Worm (Caenorhabditis elegans) whole organism, early embryonic: ENCODE results near the gene Y32H12A.8.

Experiments used
- B0310.2 ChIP-seq: sonication (generic microtip); optimal IDR thresholded peaks from 2 replicates; lab custom pipeline; 2016; ENCODE audit warnings: mild to moderate bottlenecking, missing genetic modification characterization, missing compliant biosample characterization
- F13C5.2 ChIP-seq: sonication (generic microtip); optimal IDR thresholded peaks from 2 replicates; lab custom pipeline; 2017; ENCODE audit warnings: mild to moderate bottlenecking, missing genetic modification characterization, inconsistent platforms, missing compliant biosample characterization
- aly-1 ChIP-seq: sonication (generic microtip); optimal IDR thresholded peaks from 2 replicates; lab custom pipeline; 2016; ENCODE audit warnings: missing genetic modification characterization, missing compliant biosample characterization
- ama-1 ChIP-seq: fragments of 150-350 bp; optimal IDR thresholded peaks from 2 replicates; lab custom pipeline; 2014
- ceh-36 ChIP-seq: sonication (generic microtip); optimal IDR thresholded peaks from 2 replicates; lab custom pipeline; 2016; ENCODE audit warnings: missing genetic modification characterization, inconsistent platforms, missing compliant biosample characterization
- flt-1 ChIP-seq: fragments of 200-800 bp; sonication (Bioruptor generic); IDR thresholded peaks from 2 replicates; pipeline ENCODE4 v1.3.6; 2022; ENCODE audit warnings: missing genetic modification characterization, missing compliant biosample characterization
- hmbx-1 ChIP-seq: sonication (generic microtip); optimal IDR thresholded peaks from 2 replicates; lab custom pipeline; 2016; ENCODE audit warnings: mild to moderate bottlenecking, missing genetic modification characterization, missing compliant biosample characterization
- hmg-4 ChIP-seq: fragments of 200-800 bp; sonication (Bioruptor generic); optimal IDR thresholded peaks from 2 replicates; lab custom pipeline; 2018; ENCODE audit warnings: mild to moderate bottlenecking, missing genetic modification characterization, missing compliant biosample characterization
- hnd-1 ChIP-seq: sonication (generic microtip); optimal IDR thresholded peaks from 2 replicates; lab custom pipeline; 2016; ENCODE audit warnings: missing genetic modification characterization, missing compliant biosample characterization
- pes-1 ChIP-seq: fragments of 200-800 bp; sonication (Bioruptor generic); IDR thresholded peaks from 2 replicates; pipeline ENCODE4 v1.3.6; 2022; ENCODE audit warnings: missing genetic modification reagents, missing genetic modification characterization, missing compliant biosample characterization
- sea-1 ChIP-seq: fragments of 200-800 bp; sonication (Bioruptor generic); conservative IDR thresholded peaks from 2 replicates; pipeline ENCODE4 v1.3.6; 2022; ENCODE audit warnings: missing genetic modification characterization, missing compliant biosample characterization
- tbx-11 ChIP-seq: fragments of 200-800 bp; sonication (Bioruptor generic); IDR thresholded peaks from 2 replicates; pipeline ENCODE4 v1.3.6; 2022; ENCODE audit warnings: missing genetic modification characterization, missing compliant biosample characterization
- tbx-37 ChIP-seq: fragments of 200-800 bp; sonication (Bioruptor generic); conservative IDR thresholded peaks from 2 replicates; pipeline ENCODE4 v1.3.6; 2022; ENCODE audit warnings: missing genetic modification reagents, missing genetic modification characterization, missing compliant biosample characterization
- tra-4 ChIP-seq: sonication (generic microtip); optimal IDR thresholded peaks from 2 replicates; lab custom pipeline; 2017; ENCODE audit warnings: missing genetic modification characterization, missing compliant biosample characterization

DNA sequence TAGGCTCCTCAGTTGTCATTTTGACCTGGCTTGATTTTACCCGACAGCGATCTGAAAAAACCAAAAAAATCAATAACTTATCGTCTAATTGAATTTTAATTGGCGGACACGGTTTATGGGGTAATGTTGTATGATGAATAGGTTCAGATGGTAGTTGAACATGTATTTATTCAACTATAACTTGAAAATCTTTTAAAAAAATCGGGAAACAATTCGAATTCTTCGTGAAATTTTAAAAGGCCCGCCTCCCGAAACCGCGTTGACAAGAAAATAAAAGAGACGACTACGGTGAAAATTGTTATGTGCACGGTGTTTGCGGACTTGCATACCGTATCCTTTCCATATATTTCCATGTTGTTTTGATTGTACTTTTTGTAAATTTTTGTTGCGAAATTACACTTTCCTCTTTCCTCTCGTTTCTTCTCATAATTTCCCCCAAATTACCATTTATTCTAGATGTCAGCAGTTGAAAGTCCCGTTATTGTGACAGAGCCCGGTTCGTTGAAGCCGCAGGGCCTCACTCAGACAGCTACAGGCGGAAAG is 36.9 kb upstream of the Y32H12A.8 start, which contains the start of the genes T24G10.2 and disl-2:
- TF ChIP-seq tra-4 (tag; lab: Kevin White, UChicago) = no peak
- no peak for TF ChIP-seq sea-1 (GFP tag; lab: Robert Waterston, UW)
- no peak for TF ChIP-seq ama-1
- TF ChIP-seq B0310.2 = no peak
- no peak for TF ChIP-seq flt-1 (GFP tag; lab: Robert Waterston, UW)
- TF ChIP-seq hmbx-1 = no peak
- no peak for TF ChIP-seq aly-1 (tag; lab: Kevin White, UChicago)
- TF ChIP-seq hmg-4 = no peak
- TF ChIP-seq ceh-36 (tag; lab: Kevin White, UChicago) = no peak
- no peak for TF ChIP-seq tbx-11 (GFP tag; lab: Robert Waterston, UW)
- TF ChIP-seq hnd-1 = no peak
- TF ChIP-seq F13C5.2 (tag; lab: Kevin White, UChicago) = peak; percentile 41
- TF ChIP-seq pes-1 (GFP tag; lab: Robert Waterston, UW) = no peak
- no peak for TF ChIP-seq tbx-37 (GFP tag; lab: Robert Waterston, UW)
